Worm (Caenorhabditis elegans): ENCODE results near the gene srd-21.

srd-21 gene

ce11 chrV:16643558-16643957 is 13.9 kb downstream of the srd-21 start, which contains the start of gene srw-77:
srw-77 (minus strand) TSS chrV:16643658.
- TF ChIP-seq lin-35 (GFP tag; optimal IDR thresholded peaks at IDR 0.05) = no peak
- no peak for TF ChIP-seq grh-1 (GFP tag; IDR thresholded peaks at IDR 0.05)
- no peak for TF ChIP-seq nhr-76 (tag; optimal IDR thresholded peaks at IDR 0.05)
- TF ChIP-seq ceh-82 (tag; optimal IDR thresholded peaks at IDR 0.05) = no peak
- TF ChIP-seq mep-1 (tag; optimal IDR thresholded peaks at IDR 0.05) = no peak
- no peak for TF ChIP-seq egl-27 (tag; optimal IDR thresholded peaks at IDR 0.05)
- TF ChIP-seq unc-130 (tag; optimal IDR thresholded peaks at IDR 0.05) = no peak
- no peak for TF ChIP-seq nhr-77 (tag; optimal IDR thresholded peaks at IDR 0.05)
- no peak for TF ChIP-seq egl-13 (tag; optimal IDR thresholded peaks at IDR 0.05)
- TF ChIP-seq ceh-63 (GFP tag; optimal IDR thresholded peaks at IDR 0.05) = no peak
- no peak for TF ChIP-seq dsc-1 (tag; optimal IDR thresholded peaks at IDR 0.05)
- no peak for TF ChIP-seq mdl-1 (tag; optimal IDR thresholded peaks at IDR 0.05)
- no peak for TF ChIP-seq hlh-17 (GFP tag; optimal IDR thresholded peaks at IDR 0.05; ENCODE audit: borderline replicate concordance)
- TF ChIP-seq nhr-19 (GFP tag; conservative IDR thresholded peaks at IDR 0.05) = no peak
- TF ChIP-seq nhr-12 (tag; optimal IDR thresholded peaks at IDR 0.05) = no peak
- no peak for TF ChIP-seq zag-1 (tag; optimal IDR thresholded peaks at IDR 0.05)
- TF ChIP-seq rnt-1 (tag; optimal IDR thresholded peaks at IDR 0.05) = no peak
- TF ChIP-seq isw-1 (GFP tag; IDR thresholded peaks at IDR 0.05) = no peak
- TF ChIP-seq zip-4 (GFP tag; optimal IDR thresholded peaks at IDR 0.05) = no peak
- TF ChIP-seq tbx-2 (tag; optimal IDR thresholded peaks at IDR 0.05) = no peak

DNA sequence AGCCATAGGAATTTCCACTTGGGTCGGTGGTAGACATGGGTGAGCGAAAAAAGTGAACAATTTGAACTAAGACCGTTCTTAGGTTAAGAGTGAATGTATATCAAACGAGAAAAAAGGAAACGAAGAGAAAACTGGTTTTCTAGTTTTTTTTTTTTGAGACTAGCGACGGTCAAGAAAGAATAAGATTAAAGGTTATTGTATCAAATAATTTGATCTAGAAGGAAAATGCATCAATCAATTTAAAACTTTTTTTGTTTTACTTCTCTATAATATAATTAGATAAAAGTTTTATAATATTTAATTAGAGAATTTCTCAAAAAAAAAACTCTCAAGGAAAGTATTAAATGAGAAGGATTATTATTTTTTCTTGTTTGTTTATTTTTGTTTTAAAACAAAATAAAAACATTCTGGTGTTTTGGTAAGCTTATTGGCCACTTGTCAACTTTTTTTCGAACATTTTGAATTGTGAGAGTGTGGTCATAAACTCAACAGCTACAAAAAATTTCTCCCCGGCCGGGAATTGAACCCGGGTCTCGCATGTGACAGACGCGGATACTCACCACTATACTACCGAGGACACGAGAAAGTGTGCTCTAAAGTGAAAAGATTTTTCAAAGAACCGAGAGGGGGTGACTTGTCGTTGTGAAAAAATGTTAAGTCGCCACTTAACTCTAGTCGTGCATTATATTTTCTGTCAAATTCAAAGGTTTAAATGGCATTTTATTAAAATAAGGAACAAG is 15.7 kb downstream of the srd-21 start, which contains the start of gene W06G6.17:
TSS of gene W06G6.17 (minus strand) at position 51 of the 740 bp plus-strand sequence.
- TF ChIP-seq lin-13 (GFP tag; optimal IDR thresholded peaks at IDR 0.05) (no peak), jun-1 (tag; optimal IDR thresholded peaks at IDR 0.05) (no peak), lin-39 (tag; optimal IDR thresholded peaks at IDR 0.05) (no peak)

DNA sequence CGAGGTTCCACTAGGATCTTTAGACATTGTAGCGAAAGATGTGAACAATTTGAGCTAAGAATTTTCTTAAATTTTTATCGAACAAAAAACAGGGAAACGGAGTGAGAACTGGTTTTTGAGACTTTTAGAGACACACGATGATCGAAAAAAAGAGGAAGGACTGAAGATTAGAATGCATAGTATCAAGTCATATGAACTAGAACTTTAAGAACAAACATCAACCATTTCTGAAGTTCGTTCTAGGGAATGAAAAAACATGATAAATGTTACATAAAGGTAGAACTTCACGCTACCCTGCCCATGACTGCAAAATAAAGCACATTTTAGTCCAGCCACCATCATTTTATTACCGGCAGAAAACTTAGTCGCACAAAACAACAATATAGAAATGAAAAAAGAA is 16.7 kb downstream of the srd-21 start, which contains the start of gene W06G6.9:
TSS of gene W06G6.9 (minus strand) at position 101 of the 400 bp plus-strand sequence.
- TF ChIP-seq nhr-77 (tag; optimal IDR thresholded peaks at IDR 0.05) (no peak), vab-15 (tag; optimal IDR thresholded peaks at IDR 0.05) (no peak), fos-1 (tag; optimal IDR thresholded peaks at IDR 0.05) (no peak), nhr-47 (tag; optimal IDR thresholded peaks at IDR 0.05) (no peak), egl-27 (tag; optimal IDR thresholded peaks at IDR 0.05) (no peak), efl-1 (optimal IDR thresholded peaks at IDR 0.05) (no peak), efl-1 (GFP tag; optimal IDR thresholded peaks at IDR 0.05 in 1 of 2) (no peak), C16A3.4 (tag; optimal IDR thresholded peaks at IDR 0.05) (no peak), ceh-90 (tag; optimal IDR thresholded peaks at IDR 0.05) (no peak), ets-5 (GFP tag; IDR thresholded peaks at IDR 0.05) (no peak)

ce11 chrV:16647093-16647492 is 17.4 kb downstream of the srd-21 start, which contains the start of gene W06G6.10:
W06G6.10 (minus strand) TSS chrV:16647193.
- no peak for TF ChIP-seq efl-1 (optimal IDR thresholded peaks at IDR 0.05)
- peak in 1 of 2 experiments; percentile 10 for TF ChIP-seq efl-1 (GFP tag; optimal IDR thresholded peaks at IDR 0.05 in 1 of 2)
- no peak for TF ChIP-seq ztf-4 (tag; optimal IDR thresholded peaks at IDR 0.05)

- TF ChIP-seq nhr-76 (tag; optimal IDR thresholded peaks at IDR 0.05) (no peak), nhr-85 (tag) (peak; percentile 6)
Observed at ce11 chrV:16648317-16649018, 18.8 kb downstream of the srd-21 start, which contains the start of gene W06G6.20. W06G6.20 (minus strand) TSS chrV:16648367.

Measured in whole organism, L1 larva.